Worm (Caenorhabditis elegans) whole organism, L2 larva: ENCODE results near the gene mps-1.

Experiments used
- C34F6.9 ChIP-seq: fragments of 150-350 bp; optimal IDR thresholded peaks from 2 replicates; lab custom pipeline; 2014; ENCODE audit warnings: missing biosample characterization, missing genetic modification characterization
- F13H6.1 ChIP-seq: sonication (generic microtip); optimal IDR thresholded peaks from 2 replicates; lab custom pipeline; 2016; ENCODE audit warnings: missing genetic modification characterization, missing compliant biosample characterization
- R02D3.7 ChIP-seq: fragments of 150-350 bp; optimal IDR thresholded peaks from 2 replicates; lab custom pipeline; 2014; ENCODE audit warnings: missing biosample characterization, missing genetic modification characterization
- alr-1 ChIP-seq: fragments of 150-350 bp; optimal IDR thresholded peaks from 2 replicates; lab custom pipeline; 2014; ENCODE audit warnings: missing biosample characterization, missing genetic modification characterization
- aly-2 ChIP-seq: fragments of 150-350 bp; optimal IDR thresholded peaks from 2 replicates; lab custom pipeline; 2014; ENCODE audit warnings: missing biosample characterization, missing genetic modification characterization
- ama-1 ChIP-seq: fragments of 150-350 bp; optimal IDR thresholded peaks from 2 replicates; lab custom pipeline; 2018; ENCODE audit warnings: inconsistent platforms
- ceh-16 ChIP-seq: fragments of 150-350 bp; optimal IDR thresholded peaks from 2 replicates; lab custom pipeline; 2014; ENCODE audit warnings: missing biosample characterization, missing genetic modification characterization
- ceh-82 ChIP-seq: fragments of 150-350 bp; optimal IDR thresholded peaks from 2 replicates; lab custom pipeline; 2014; ENCODE audit warnings: missing biosample characterization, missing genetic modification characterization
- crh-2 ChIP-seq: sonication (generic microtip); optimal IDR thresholded peaks from 2 replicates; lab custom pipeline; 2017; ENCODE audit warnings: missing biosample characterization, missing genetic modification characterization
- dmd-4 ChIP-seq: sonication (generic microtip); optimal IDR thresholded peaks from 2 replicates; lab custom pipeline; 2017; ENCODE audit warnings: missing biosample characterization, missing genetic modification characterization
- egl-27 ChIP-seq: sonication (generic microtip); optimal IDR thresholded peaks from 3 replicates; lab custom pipeline; 2017; ENCODE audit warnings: missing biosample characterization, missing genetic modification reagents, missing genetic modification characterization
- elt-1 ChIP-seq: fragments of 150-350 bp; optimal IDR thresholded peaks from 2 replicates; lab custom pipeline; 2014; ENCODE audit warnings: missing biosample characterization, missing genetic modification characterization
- elt-3 ChIP-seq: sonication (generic microtip); optimal IDR thresholded peaks from 2 replicates; lab custom pipeline; 2017; ENCODE audit warnings: missing biosample characterization, missing genetic modification characterization
- fos-1 ChIP-seq: fragments of 150-350 bp; optimal IDR thresholded peaks from 2 replicates; lab custom pipeline; 2014; ENCODE audit warnings: missing biosample characterization, missing genetic modification characterization
- gmeb-1 ChIP-seq: fragments of 150-350 bp; optimal IDR thresholded peaks from 2 replicates; lab custom pipeline; 2014; ENCODE audit warnings: missing biosample characterization, missing genetic modification characterization
- lin-11 ChIP-seq: fragments of 150-350 bp; sonication (generic microtip); optimal IDR thresholded peaks from 2 replicates; lab custom pipeline; 2014; ENCODE audit warnings: missing biosample characterization, missing genetic modification characterization, inconsistent platforms, mixed read lengths
- lin-13 ChIP-seq: fragments of 150-350 bp; optimal IDR thresholded peaks from 2 replicates; lab custom pipeline; 2014; ENCODE audit warnings: missing biosample characterization, missing genetic modification reagents, missing genetic modification characterization
- lin-39 ChIP-seq: fragments of 150-350 bp; optimal IDR thresholded peaks from 2 replicates; lab custom pipeline; 2014; ENCODE audit warnings: missing biosample characterization, missing genetic modification reagents, missing genetic modification characterization
- lsy-2 ChIP-seq, 2 experiments: fragments of 150-350 bp in 1 of 2; sonication (generic microtip) in 1 of 2; optimal IDR thresholded peaks; 2 replicates each; lab custom pipeline; 2014 to 2017; ENCODE audit warnings: missing biosample characterization in 2 of 2, missing genetic modification characterization in 2 of 2
- mab-5 ChIP-seq: fragments of 150-350 bp; optimal IDR thresholded peaks from 2 replicates; lab custom pipeline; 2014; ENCODE audit warnings: missing biosample characterization, missing genetic modification characterization
- mbf-1 ChIP-seq: sonication (generic microtip); optimal IDR thresholded peaks from 2 replicates; lab custom pipeline; 2017; ENCODE audit warnings: missing biosample characterization, missing genetic modification characterization
- mdl-1 ChIP-seq, 2 experiments: fragments of 150-350 bp in 1 of 2; sonication (generic microtip) in 1 of 2; optimal IDR thresholded peaks; 2 replicates each; lab custom pipeline; 2017; ENCODE audit warnings: missing biosample characterization in 2 of 2, missing genetic modification characterization in 2 of 2
- nhr-12 ChIP-seq: fragments of 150-350 bp; optimal IDR thresholded peaks from 2 replicates; lab custom pipeline; 2014; ENCODE audit warnings: missing biosample characterization, missing genetic modification characterization
- nhr-129 ChIP-seq: fragments of 150-350 bp; optimal IDR thresholded peaks from 2 replicates; lab custom pipeline; 2014; ENCODE audit warnings: missing biosample characterization, missing genetic modification characterization
- nhr-21 ChIP-seq: fragments of 150-350 bp; optimal IDR thresholded peaks from 2 replicates; lab custom pipeline; 2014; ENCODE audit warnings: missing biosample characterization, missing genetic modification characterization
- nhr-23 ChIP-seq: fragments of 150-350 bp; optimal IDR thresholded peaks from 2 replicates; lab custom pipeline; 2014; ENCODE audit warnings: missing biosample characterization, missing genetic modification reagents, missing genetic modification characterization
- nhr-237 ChIP-seq: fragments of 150-350 bp; optimal IDR thresholded peaks from 2 replicates; lab custom pipeline; 2014; ENCODE audit warnings: missing biosample characterization, missing genetic modification characterization
- nhr-25 ChIP-seq: fragments of 150-350 bp; sonication (generic microtip); optimal IDR thresholded peaks from 3 replicates; lab custom pipeline; 2014; ENCODE audit warnings: missing biosample characterization, missing genetic modification characterization
- nhr-6 ChIP-seq: fragments of 150-350 bp; optimal IDR thresholded peaks from 2 replicates; lab custom pipeline; 2014; ENCODE audit warnings: missing biosample characterization, missing genetic modification characterization
- nhr-77 ChIP-seq: fragments of 150-350 bp; optimal IDR thresholded peaks from 2 replicates; lab custom pipeline; 2014; ENCODE audit warnings: missing biosample characterization, missing genetic modification characterization
- peb-1 ChIP-seq: fragments of 150-350 bp; optimal IDR thresholded peaks from 2 replicates; lab custom pipeline; 2014; ENCODE audit warnings: missing biosample characterization, missing genetic modification characterization
- sem-4 ChIP-seq: fragments of 150-350 bp; optimal IDR thresholded peaks from 2 replicates; lab custom pipeline; 2014; ENCODE audit warnings: missing biosample characterization, missing genetic modification reagents, missing genetic modification characterization
- skn-1 ChIP-seq: sonication (generic microtip); optimal IDR thresholded peaks from 2 replicates; lab custom pipeline; 2017; ENCODE audit warnings: missing biosample characterization, missing genetic modification characterization
- sma-3 ChIP-seq: sonication (generic microtip); optimal IDR thresholded peaks from 2 replicates; lab custom pipeline; 2016; ENCODE audit warnings: missing genetic modification reagents, missing genetic modification characterization, missing compliant biosample characterization
- sma-9 ChIP-seq, 2 experiments: fragments of 150-350 bp in 1 of 2; sonication (generic microtip) in 1 of 2; optimal IDR thresholded peaks; 2 replicates each; lab custom pipeline; 2014 to 2016; ENCODE audit warnings: missing genetic modification characterization in 2 of 2, mild to moderate bottlenecking in 1 of 2, missing biosample characterization in 1 of 2, missing compliant biosample characterization in 1 of 2, missing genetic modification reagents in 1 of 2, moderate library complexity in 1 of 2
- snpc-4 ChIP-seq: fragments of 150-350 bp; optimal IDR thresholded peaks from 2 replicates; lab custom pipeline; 2014; ENCODE audit warnings: missing biosample characterization, missing genetic modification characterization
- unc-39 ChIP-seq: fragments of 150-350 bp; optimal IDR thresholded peaks from 2 replicates; lab custom pipeline; 2014; ENCODE audit warnings: missing biosample characterization, missing genetic modification characterization
- unc-55 ChIP-seq: fragments of 150-350 bp; sonication (generic microtip); optimal IDR thresholded peaks from 3 replicates; lab custom pipeline; 2014; ENCODE audit warnings: missing biosample characterization, missing genetic modification reagents, missing genetic modification characterization
- unc-62 ChIP-seq: fragments of 150-350 bp; optimal IDR thresholded peaks from 2 replicates; lab custom pipeline; 2014; ENCODE audit warnings: missing biosample characterization, missing genetic modification reagents, missing genetic modification characterization
- zag-1 ChIP-seq: fragments of 150-350 bp; optimal IDR thresholded peaks from 2 replicates; lab custom pipeline; 2014; ENCODE audit warnings: missing biosample characterization, missing genetic modification characterization
- ztf-1 ChIP-seq: fragments of 200-800 bp; sonication (Bioruptor generic); conservative IDR thresholded peaks from 2 replicates; pipeline ENCODE4 v1.3.6; 2022; ENCODE audit warnings: missing genetic modification characterization, missing compliant biosample characterization
- ztf-11 ChIP-seq: sonication (generic microtip); optimal IDR thresholded peaks from 2 replicates; lab custom pipeline; 2017; ENCODE audit warnings: missing biosample characterization, missing genetic modification characterization
- ztf-4 ChIP-seq: fragments of 150-350 bp; optimal IDR thresholded peaks from 2 replicates; lab custom pipeline; 2014; ENCODE audit warnings: missing biosample characterization, missing genetic modification characterization

mps-1 gene

DNA sequence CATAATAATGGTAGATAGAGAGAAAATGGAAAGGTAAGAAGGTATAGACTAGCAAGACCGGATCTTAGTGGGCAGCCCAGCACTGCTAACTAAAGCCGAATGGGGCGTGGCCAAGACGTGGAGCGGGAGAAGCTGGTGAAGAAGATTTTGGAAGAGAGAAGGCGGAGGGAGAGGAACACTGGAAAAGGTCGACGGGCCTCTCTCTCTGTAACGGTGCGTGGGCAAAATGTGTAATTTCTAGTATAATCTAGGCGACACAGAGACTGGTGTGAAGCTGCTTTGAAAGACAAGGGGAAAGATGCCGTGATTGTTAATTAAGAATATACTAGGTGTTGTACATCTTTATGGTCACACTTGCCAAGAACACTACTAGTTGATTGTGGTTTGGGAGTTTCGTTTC is 38.1 kb downstream of the mps-1 start, which contains the start of gene F13H8.5:
F13H8.5 (minus strand) TSS at position 101 of the 400 bp plus-strand sequence.
- TF ChIP-seq egl-27 (no peak), ceh-82 (tag; lab: Kevin White, UChicago) (no peak), nhr-6 (tag; lab: Kevin White, UChicago) (no peak), ztf-4 (tag; lab: Kevin White, UChicago) (no peak), nhr-21 (tag; lab: Kevin White, UChicago) (no peak), nhr-77 (no peak), elt-1 (tag; lab: Kevin White, UChicago) (no peak), aly-2 (tag; lab: Kevin White, UChicago) (no peak), nhr-237 (tag; lab: Kevin White, UChicago) (no peak), fos-1 (tag; lab: Kevin White, UChicago) (no peak), nhr-129 (tag; lab: Kevin White, UChicago) (no peak)

DNA sequence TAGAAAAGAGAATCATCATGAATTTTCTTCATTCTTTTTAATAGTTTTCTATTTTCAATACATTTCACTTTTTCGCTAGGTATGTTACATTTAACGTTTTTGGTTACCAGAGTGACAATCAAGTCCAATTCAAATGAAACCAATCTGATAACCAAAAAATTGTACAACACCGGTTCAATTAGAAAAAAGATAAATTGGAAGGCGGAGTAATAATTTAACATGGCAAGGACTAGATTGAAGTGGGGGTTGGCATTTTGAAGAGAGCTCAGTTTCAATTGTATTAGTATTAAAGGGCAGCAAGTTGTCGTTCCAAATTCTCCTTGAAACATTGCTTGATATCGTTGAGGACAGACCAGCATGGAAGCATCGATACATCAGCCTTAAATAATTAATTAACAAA is 41.5 kb downstream of the mps-1 start:
- TF ChIP-seq alr-1 (no peak), sma-9 (GFP tag; optimal IDR thresholded peaks at IDR 0.05; lab: Kevin White, UChicago) (no peak), sma-9 (tag; optimal IDR thresholded peaks at IDR 0.05; lab: Kevin White, UChicago) (no peak), mbf-1 (no peak), ztf-11 (tag; lab: Kevin White, UChicago) (no peak), mdl-1 (tag; optimal IDR thresholded peaks at IDR 0.05; lab: Kevin White, UChicago) (no peak)

DNA sequence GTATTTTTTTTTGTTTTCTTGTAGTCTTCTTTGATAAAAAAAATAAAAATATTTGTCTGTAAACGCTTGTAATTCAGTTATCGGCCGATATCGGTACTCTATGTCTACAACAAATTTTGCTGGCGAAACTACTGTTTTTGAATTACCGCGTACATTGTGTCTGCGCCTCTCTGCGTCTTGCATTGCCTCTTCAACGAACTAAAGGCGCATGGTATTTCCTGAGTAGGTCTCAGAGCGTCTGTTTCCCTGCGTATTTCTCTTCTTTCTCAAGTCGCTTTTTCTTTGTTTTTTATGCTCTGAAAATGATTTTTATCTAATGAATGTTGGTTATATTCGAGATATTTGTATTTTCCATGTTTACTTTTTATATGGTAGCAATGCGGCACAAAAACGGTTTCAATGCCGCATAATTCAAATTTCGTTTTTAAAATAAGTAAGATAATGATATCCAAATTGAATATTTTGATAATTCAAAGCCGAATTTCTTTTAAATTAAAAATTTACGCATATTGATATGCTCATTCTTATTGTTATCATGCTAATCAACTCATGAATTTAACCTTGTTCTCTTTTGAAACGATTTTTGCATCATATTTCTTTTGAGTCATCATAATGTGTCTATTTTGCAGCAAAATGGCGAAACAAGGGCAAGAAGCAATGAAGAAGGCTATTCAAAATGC is 43.2 kb downstream of the mps-1 start, which contains the start of gene phb-2:
phb-2 (plus strand) TSS at position 630 of the 680 bp plus-strand sequence.
- TF ChIP-seq F13H6.1 (tag; lab: Kevin White, UChicago) (peak; percentile 65), crh-2 (peak; percentile 89), nhr-6 (tag; lab: Kevin White, UChicago) (peak; percentile 43), gmeb-1 (peak; percentile 98), lin-13 (GFP tag; lab: Kevin White, UChicago) (peak; percentile 65), snpc-4 (tag; lab: Kevin White, UChicago) (peak; percentile 3), nhr-129 (tag; lab: Kevin White, UChicago) (peak; percentile 92), egl-27 (no peak), nhr-21 (tag; lab: Kevin White, UChicago) (peak; percentile 68), sma-9 (GFP tag; optimal IDR thresholded peaks at IDR 0.05; lab: Kevin White, UChicago) (peak; percentile 70), sma-9 (tag; optimal IDR thresholded peaks at IDR 0.05; lab: Kevin White, UChicago) (no peak), unc-39 (no peak), nhr-25 (peak; percentile 75), fos-1 (tag; lab: Kevin White, UChicago) (peak; percentile 62), mdl-1 (tag; optimal IDR thresholded peaks at IDR 0.05; lab: Kevin White, UChicago) (no peak), dmd-4 (tag; lab: Kevin White, UChicago) (no peak), alr-1 (no peak), lin-11 (peak; percentile 74), ceh-82 (tag; lab: Kevin White, UChicago) (peak; percentile 11), lsy-2 (tag; optimal IDR thresholded peaks at IDR 0.05; lab: Kevin White, UChicago) (peak; percentile 66 to 90), sma-3 (GFP tag; lab: Kevin White, UChicago) (peak; percentile 66), zag-1 (tag; lab: Kevin White, UChicago) (no peak), ama-1 (lab: Kevin White, UChicago) (peak; percentile 23), unc-55 (peak; percentile 93), ztf-4 (tag; lab: Kevin White, UChicago) (peak; percentile 72), mab-5 (tag; lab: Kevin White, UChicago) (peak; percentile 43), C34F6.9 (tag; lab: Kevin White, UChicago) (peak; percentile 84)

DNA sequence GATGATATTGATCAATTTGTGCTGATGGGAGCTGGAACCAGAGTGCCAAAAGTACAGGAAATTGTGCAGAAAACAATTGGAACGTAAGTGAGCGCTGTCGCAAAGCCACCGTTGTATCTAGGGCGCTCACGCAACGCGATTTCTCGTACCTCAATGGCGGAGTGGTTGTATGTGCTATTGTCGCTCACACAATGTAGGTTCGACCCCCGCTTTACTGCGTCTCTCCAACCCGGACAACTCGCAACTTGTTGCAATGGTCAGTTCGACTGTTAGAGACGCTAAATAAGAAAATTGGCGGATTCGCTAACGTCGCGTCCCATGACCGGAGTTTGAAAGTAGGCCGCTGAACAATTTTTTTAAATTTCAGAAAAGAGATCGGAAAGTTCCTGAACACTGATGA is 45.7 kb downstream of the mps-1 start:
- TF ChIP-seq ztf-1 (GFP tag; lab: Robert Waterston, UW) (no peak), nhr-25 (no peak), dmd-4 (tag; lab: Kevin White, UChicago) (no peak), C34F6.9 (tag; lab: Kevin White, UChicago) (peak; percentile 52), nhr-23 (tag; lab: Kevin White, UChicago) (no peak), mdl-1 (tag; optimal IDR thresholded peaks at IDR 0.05; lab: Kevin White, UChicago) (no peak), ceh-16 (tag; lab: Kevin White, UChicago) (no peak), ama-1 (lab: Kevin White, UChicago) (no peak), F13H6.1 (tag; lab: Kevin White, UChicago) (peak; percentile 56), elt-1 (tag; lab: Kevin White, UChicago) (no peak), R02D3.7 (tag; lab: Kevin White, UChicago) (no peak), lin-11 (peak; percentile 54), ztf-4 (tag; lab: Kevin White, UChicago) (no peak), unc-39 (no peak), fos-1 (tag; lab: Kevin White, UChicago) (peak; percentile 40), egl-27 (no peak), nhr-237 (tag; lab: Kevin White, UChicago) (no peak), nhr-6 (tag; lab: Kevin White, UChicago) (no peak), nhr-12 (no peak), crh-2 (peak; percentile 29), sma-3 (GFP tag; lab: Kevin White, UChicago) (peak; percentile 68), lsy-2 (tag; optimal IDR thresholded peaks at IDR 0.05; lab: Kevin White, UChicago) (peak; percentile 11 to 36), ztf-11 (tag; lab: Kevin White, UChicago) (no peak), elt-3 (tag; lab: Kevin White, UChicago) (no peak), unc-62 (GFP tag; lab: Kevin White, UChicago) (no peak), skn-1 (tag; lab: Kevin White, UChicago) (no peak), peb-1 (tag; lab: Kevin White, UChicago) (no peak), unc-55 (peak; percentile 30), alr-1 (no peak), lin-39 (tag; lab: Kevin White, UChicago) (no peak), sem-4 (tag; lab: Kevin White, UChicago) (peak; percentile 7)
